Fruit fly (Drosophila melanogaster): ENCODE data around the gene CG9503.

Gene CG9503

dm6 chrX:14918750-14919247 is 4.5 kb downstream of the CG9503 start, which contains the start of gene Eo:
Gene Eo (minus strand): TSS chrX:14918800.
- TF ChIP-seq CG14655 (GFP tag; optimal IDR thresholded peaks at IDR 0.05) = no peak
- no peak for TF ChIP-seq Pif1A (GFP tag; optimal IDR thresholded peaks at IDR 0.05)
- TF ChIP-seq CG8159 (tag; optimal IDR thresholded peaks at IDR 0.05) = no peak
- no peak for TF ChIP-seq CG8301 (tag; optimal IDR thresholded peaks at IDR 0.05)
- no peak for TF ChIP-seq CG9948 (tag; optimal IDR thresholded peaks at IDR 0.05)
- TF ChIP-seq CG12605 (GFP tag; IDR thresholded peaks at IDR 0.05) = no peak
- no peak for TF ChIP-seq CG15710 (tag; optimal IDR thresholded peaks at IDR 0.05)
- TF ChIP-seq CG32121 (GFP tag; IDR thresholded peaks at IDR 0.05) = no peak
- no peak for TF ChIP-seq CG4496 (GFP tag; IDR thresholded peaks at IDR 0.05)
- peak; percentile 13 for TF ChIP-seq D1 (tag; optimal IDR thresholded peaks at IDR 0.05)
- TF ChIP-seq EcR (GFP tag; optimal IDR thresholded peaks at IDR 0.05) = peak; percentile 81

- no peak for TF ChIP-seq CG8301 (tag; optimal IDR thresholded peaks at IDR 0.05)
- no peak for TF ChIP-seq Snoo (tag; optimal IDR thresholded peaks at IDR 0.05)
- TF ChIP-seq CG10348 (GFP tag; IDR thresholded peaks at IDR 0.05) = no peak
- no peak for TF ChIP-seq CG12605 (GFP tag; IDR thresholded peaks at IDR 0.05)
- TF ChIP-seq gl (tag; optimal IDR thresholded peaks at IDR 0.05) = no peak
- no peak for TF ChIP-seq CG8159 (tag; optimal IDR thresholded peaks at IDR 0.05)
- no peak for TF ChIP-seq CG13204 (GFP tag; optimal IDR thresholded peaks at IDR 0.05)
- TF ChIP-seq CG17806 (tag; optimal IDR thresholded peaks at IDR 0.05) = no peak
- TF ChIP-seq Pif1A (GFP tag; optimal IDR thresholded peaks at IDR 0.05) = no peak
- no peak for TF ChIP-seq CG34367 (tag; optimal IDR thresholded peaks at IDR 0.05)
- TF ChIP-seq EcR (GFP tag; optimal IDR thresholded peaks at IDR 0.05) = no peak
- no peak for TF ChIP-seq Ets98B (GFP tag; IDR thresholded peaks at IDR 0.05)
- no peak for TF ChIP-seq CG32121 (GFP tag; IDR thresholded peaks at IDR 0.05)
- TF ChIP-seq rn (GFP tag; IDR thresholded peaks at IDR 0.05) = no peak
- TF ChIP-seq Pif1B (GFP tag; optimal IDR thresholded peaks at IDR 0.05) = no peak
- no peak for TF ChIP-seq CG15710 (tag; optimal IDR thresholded peaks at IDR 0.05)
- no peak for TF ChIP-seq fd96Ca (GFP tag; IDR thresholded peaks at IDR 0.05)
- TF ChIP-seq CG4496 (GFP tag; IDR thresholded peaks at IDR 0.05) = no peak
- no peak for TF ChIP-seq CG9948 (tag; optimal IDR thresholded peaks at IDR 0.05)
- no peak for TF ChIP-seq CG14655 (GFP tag; optimal IDR thresholded peaks at IDR 0.05)
Measured at dm6 chrX:14913706-14914303, 9.5 kb downstream of the CG9503 start, which contains the start of gene CG12398. Gene CG12398 (minus strand): TSS chrX:14913812.

- TF ChIP-seq CG10348 (GFP tag; IDR thresholded peaks at IDR 0.05) = no peak
- peak; percentile 11 for TF ChIP-seq CG8159 (tag; optimal IDR thresholded peaks at IDR 0.05)
- no peak for TF ChIP-seq Pif1A (GFP tag; optimal IDR thresholded peaks at IDR 0.05)
- no peak; the same call in 2 of the 3 replicates for TF ChIP-seq CG4496 (GFP tag; IDR thresholded peaks at IDR 0.05)
- TF ChIP-seq CG14655 (GFP tag; optimal IDR thresholded peaks at IDR 0.05) = peak; percentile 50
- TF ChIP-seq Snoo (tag; optimal IDR thresholded peaks at IDR 0.05) = no peak
- no peak for TF ChIP-seq CG13204 (GFP tag; optimal IDR thresholded peaks at IDR 0.05)
- 0 out of 2 replicates have a peak, but pooled peaks have one; percentile 10 for TF ChIP-seq CG32121 (GFP tag; IDR thresholded peaks at IDR 0.05)
- TF ChIP-seq EcR (GFP tag; optimal IDR thresholded peaks at IDR 0.05) = peak; percentile 78
- TF ChIP-seq CG8301 (tag; optimal IDR thresholded peaks at IDR 0.05) = peak; percentile 40
Measured at dm6 chrX:14910464-14911349, 12.6 kb downstream of the CG9503 start, which contains the start of gene CG14406. Gene CG14406 (minus strand): TSS chrX:14910845.

- TF ChIP-seq D1 (tag; optimal IDR thresholded peaks at IDR 0.05) (no peak), CG12605 (GFP tag; IDR thresholded peaks at IDR 0.05) (no peak), CG14655 (GFP tag; optimal IDR thresholded peaks at IDR 0.05) (no peak), CG9948 (tag; optimal IDR thresholded peaks at IDR 0.05) (no peak), gl (tag; optimal IDR thresholded peaks at IDR 0.05) (no peak), fd96Ca (GFP tag; IDR thresholded peaks at IDR 0.05) (no peak), CG8159 (tag; optimal IDR thresholded peaks at IDR 0.05) (no peak), Ets98B (GFP tag; IDR thresholded peaks at IDR 0.05) (no peak), CG32121 (GFP tag; IDR thresholded peaks at IDR 0.05) (no peak), CG15710 (tag; optimal IDR thresholded peaks at IDR 0.05) (no peak), Snoo (tag; optimal IDR thresholded peaks at IDR 0.05) (no peak), CG10348 (GFP tag; IDR thresholded peaks at IDR 0.05) (no peak), rn (GFP tag; IDR thresholded peaks at IDR 0.05) (no peak), Pif1B (GFP tag; optimal IDR thresholded peaks at IDR 0.05) (no peak), CG34367 (tag; optimal IDR thresholded peaks at IDR 0.05) (no peak), CG17806 (tag; optimal IDR thresholded peaks at IDR 0.05) (no peak), EcR (GFP tag; optimal IDR thresholded peaks at IDR 0.05) (no peak)
Measured at dm6 chrX:14909658-14910378, 13.5 kb downstream of the CG9503 start, which contains the start of gene fiz. Gene fiz (minus strand): TSS chrX:14909708.

- no peak for TF ChIP-seq rn (GFP tag; IDR thresholded peaks at IDR 0.05)
- TF ChIP-seq CG8301 (tag; optimal IDR thresholded peaks at IDR 0.05) = peak; percentile 39
- peak; percentile 40 for TF ChIP-seq EcR (GFP tag; optimal IDR thresholded peaks at IDR 0.05)
- no peak for TF ChIP-seq D1 (tag; optimal IDR thresholded peaks at IDR 0.05)
- TF ChIP-seq fd96Ca (GFP tag; IDR thresholded peaks at IDR 0.05) = no peak
- peak; percentile 39 for TF ChIP-seq CG14655 (GFP tag; optimal IDR thresholded peaks at IDR 0.05)
- no peak for TF ChIP-seq CG12605 (GFP tag; IDR thresholded peaks at IDR 0.05)
- no peak for TF ChIP-seq CG4496 (GFP tag; IDR thresholded peaks at IDR 0.05)
Measured at dm6 chrX:14909051-14909450, 14.2 kb downstream of the CG9503 start.

Data from whole organism, pupa.